Fruit fly (Drosophila melanogaster) whole organism, wandering third instar larva: ENCODE measurements around the gene CG5282.

Experiments
- Dfd ChIP-seq: fragments of >200 bp; optimal IDR thresholded peaks from 2 replicates; lab custom pipeline; 2017; ENCODE audit warnings: missing biosample characterization, missing genetic modification characterization
- Hnf4 ChIP-seq: fragments of 200-800 bp; sonication (Bioruptor generic); optimal IDR thresholded peaks from 2 replicates; lab custom pipeline; 2016; ENCODE audit warnings: missing biosample characterization, mild to moderate bottlenecking, missing genetic modification characterization
- Sp1 ChIP-seq: fragments of 200-800 bp; sonication (Bioruptor generic); optimal IDR thresholded peaks from 3 replicates; lab custom pipeline; 2019; ENCODE audit warnings: missing biosample characterization, mild to moderate bottlenecking, missing genetic modification characterization, moderate library complexity
- tai ChIP-seq: sonication (Bioruptor generic); optimal IDR thresholded peaks from 2 replicates; lab custom pipeline; 2016; ENCODE audit warnings: missing biosample characterization, missing genetic modification characterization

- no peak for TF ChIP-seq Dfd (GFP tag; lab: Kevin White, UChicago)
- TF ChIP-seq tai (GFP tag; lab: Kevin White, UChicago): no peak
- TF ChIP-seq Sp1 (GFP tag; lab: Kevin White, UChicago): no peak
- TF ChIP-seq Hnf4 (GFP tag; lab: Kevin White, UChicago): no peak
These were observed 15.1 kb upstream of the CG5282 start for dm6 chr3L:20440902-20441429.
